Fruit fly (Drosophila melanogaster) whole organism, prepupa: ENCODE data around the gene EMC5.
A peak's percentile ranks its signal among the peaks of the same experiment; 100 is the strongest.

Experiments used
- Blimp-1 ChIP-seq: fragments of 200-800 bp; sonication (Bioruptor generic); optimal IDR thresholded peaks from 3 replicates; lab custom pipeline; 2017; ENCODE audit warnings: missing biosample characterization, missing genetic modification characterization, mild to moderate bottlenecking, moderate library complexity, missing genetic modification reagents
- CG10631 ChIP-seq: fragments of 200-800 bp; sonication (Bioruptor generic); optimal IDR thresholded peaks from 2 replicates; lab custom pipeline; 2016; ENCODE audit warnings: missing biosample characterization, missing genetic modification characterization
- CG10669 ChIP-seq: fragments of 200-800 bp; sonication (Bioruptor generic); optimal IDR thresholded peaks from 3 replicates; lab custom pipeline; 2018; ENCODE audit warnings: missing biosample characterization, mild to moderate bottlenecking, missing genetic modification characterization, moderate library complexity
- CG11294 ChIP-seq: fragments of 200-800 bp; sonication (Bioruptor generic); IDR thresholded peaks from 2 replicates; pipeline ENCODE4 v1.3.6; 2022; ENCODE audit warnings: missing biosample characterization, missing genetic modification characterization
- CG11762 ChIP-seq: fragments of 200-800 bp; sonication (Bioruptor generic); optimal IDR thresholded peaks from 3 replicates; lab custom pipeline; 2016; ENCODE audit warnings: missing biosample characterization, missing genetic modification characterization; ENCODE audit not compliant: insufficient read depth
- CG11902 ChIP-seq: fragments of 200-800 bp; sonication (Bioruptor generic); optimal IDR thresholded peaks from 3 replicates; lab custom pipeline; 2016; ENCODE audit warnings: missing biosample characterization, missing genetic modification characterization
- CG15336 ChIP-seq: fragments of 200-800 bp; sonication (Bioruptor generic); IDR thresholded peaks from 2 replicates; pipeline ENCODE4 v1.3.6; 2022; ENCODE audit warnings: missing biosample characterization, missing genetic modification characterization
- CG1621 ChIP-seq: fragments of 200-800 bp; sonication (Bioruptor generic); optimal IDR thresholded peaks from 3 replicates; lab custom pipeline; 2018; ENCODE audit warnings: missing biosample characterization, mild to moderate bottlenecking, missing genetic modification characterization
- CG16779 ChIP-seq: fragments of 200-800 bp; sonication (Bioruptor generic); optimal IDR thresholded peaks from 3 replicates; lab custom pipeline; 2017; ENCODE audit warnings: missing biosample characterization, mild to moderate bottlenecking, missing genetic modification characterization
- CG3032 ChIP-seq: fragments of 200-800 bp; optimal IDR thresholded peaks from 2 replicates; lab custom pipeline; 2019; ENCODE audit warnings: missing biosample characterization, mild to moderate bottlenecking, missing genetic modification characterization, moderate library complexity
- CG32006 ChIP-seq: fragments of 200-800 bp; sonication (Bioruptor generic); optimal IDR thresholded peaks from 3 replicates; lab custom pipeline; 2017; ENCODE audit warnings: missing biosample characterization, mild to moderate bottlenecking, missing genetic modification characterization
- CG34406 ChIP-seq: fragments of 200-800 bp; sonication (Bioruptor generic); optimal IDR thresholded peaks from 3 replicates; lab custom pipeline; 2016; ENCODE audit warnings: missing biosample characterization, missing genetic modification characterization
- CG4318 ChIP-seq: fragments of 200-800 bp; sonication (Bioruptor generic); optimal IDR thresholded peaks from 3 replicates; lab custom pipeline; 2017; ENCODE audit warnings: missing biosample characterization, mild to moderate bottlenecking, missing genetic modification characterization
- CG6163 ChIP-seq: fragments of 200-800 bp; sonication (Bioruptor generic); IDR thresholded peaks from 3 replicates; pipeline ENCODE4 v1.3.6; 2022; ENCODE audit warnings: missing biosample characterization, missing genetic modification characterization
- CG6276 ChIP-seq: fragments of 200-800 bp; sonication (Bioruptor generic); optimal IDR thresholded peaks from 2 replicates; lab custom pipeline; 2017; ENCODE audit warnings: missing biosample characterization, mild to moderate bottlenecking, missing genetic modification characterization
- CG6792 ChIP-seq: fragments of 200-800 bp; sonication (Bioruptor generic); optimal IDR thresholded peaks from 3 replicates; lab custom pipeline; 2016; ENCODE audit warnings: missing biosample characterization, missing genetic modification characterization
- CG6808 ChIP-seq: fragments of 200-800 bp; sonication (Bioruptor generic); optimal IDR thresholded peaks from 3 replicates; lab custom pipeline; 2017; ENCODE audit warnings: missing biosample characterization, missing genetic modification characterization, mild to moderate bottlenecking, moderate library complexity, missing genetic modification reagents
- CG7368 ChIP-seq: fragments of 200-800 bp; sonication (Bioruptor generic); optimal IDR thresholded peaks from 3 replicates; lab custom pipeline; 2016; ENCODE audit warnings: missing biosample characterization, missing genetic modification characterization
- CG8119 ChIP-seq: fragments of 200-800 bp; sonication (Bioruptor generic); IDR thresholded peaks from 3 replicates; pipeline ENCODE4 v1.3.6; 2022; ENCODE audit warnings: missing biosample characterization, missing genetic modification characterization
- CG8319 ChIP-seq: fragments of 200-800 bp; sonication (Bioruptor generic); optimal IDR thresholded peaks from 3 replicates; lab custom pipeline; 2016; ENCODE audit warnings: missing biosample characterization, missing genetic modification characterization
- CG8632 ChIP-seq: fragments of 200-800 bp; sonication (Bioruptor generic); optimal IDR thresholded peaks from 3 replicates; lab custom pipeline; 2016; ENCODE audit warnings: missing biosample characterization, missing genetic modification characterization
- CG9139 ChIP-seq: fragments of 200-800 bp; sonication (Bioruptor generic); optimal IDR thresholded peaks from 3 replicates; lab custom pipeline; 2017; ENCODE audit warnings: missing biosample characterization, mild to moderate bottlenecking, missing genetic modification characterization
- Eip75B ChIP-seq: fragments of 200-800 bp; sonication (Bioruptor generic); optimal IDR thresholded peaks from 3 replicates; lab custom pipeline; 2016; ENCODE audit warnings: missing biosample characterization, missing genetic modification characterization
- Eip78C ChIP-seq: fragments of 200-800 bp; sonication (Bioruptor generic); peaks from one replicate; lab custom pipeline; 2016; ENCODE audit warnings: missing biosample characterization, missing genetic modification characterization
- Eip93F ChIP-seq: fragments of 200-800 bp; sonication (Bioruptor generic); optimal IDR thresholded peaks from 2 replicates; lab custom pipeline; 2016; ENCODE audit warnings: missing biosample characterization, mild to moderate bottlenecking, missing genetic modification characterization
- Ets21C ChIP-seq: fragments of 200-800 bp; sonication (Bioruptor generic); optimal IDR thresholded peaks from 3 replicates; lab custom pipeline; 2016; ENCODE audit warnings: missing biosample characterization, missing genetic modification characterization
- Ets96B ChIP-seq: fragments of 200-800 bp; optimal IDR thresholded peaks from 2 replicates; lab custom pipeline; 2019; ENCODE audit warnings: missing biosample characterization, mild to moderate bottlenecking, missing genetic modification characterization, moderate library complexity
- Hr38 ChIP-seq: sonication (Bioruptor generic); optimal IDR thresholded peaks from 2 replicates; lab custom pipeline; 2016; ENCODE audit warnings: missing biosample characterization, missing genetic modification characterization
- Hr39 ChIP-seq: fragments of 200-800 bp; sonication (Bioruptor generic); optimal IDR thresholded peaks from 2 replicates; lab custom pipeline; 2016; ENCODE audit warnings: missing biosample characterization, missing genetic modification characterization
- Hr4 ChIP-seq: fragments of 200-800 bp; sonication (Bioruptor generic); optimal IDR thresholded peaks from 3 replicates; lab custom pipeline; 2016; ENCODE audit warnings: missing biosample characterization, missing genetic modification characterization
- Lpt ChIP-seq: fragments of 200-800 bp; sonication (Bioruptor generic); optimal IDR thresholded peaks from 3 replicates; lab custom pipeline; 2016; ENCODE audit warnings: missing biosample characterization, missing genetic modification characterization
- Met ChIP-seq: fragments of 200-800 bp; sonication (Bioruptor generic); optimal IDR thresholded peaks from 3 replicates; lab custom pipeline; 2016; ENCODE audit warnings: missing biosample characterization, missing genetic modification characterization
- OdsH ChIP-seq: fragments of 200-800 bp; sonication (Bioruptor generic); optimal IDR thresholded peaks from 3 replicates; lab custom pipeline; 2016; ENCODE audit warnings: missing biosample characterization, missing genetic modification characterization
- Smox ChIP-seq: fragments of 200-800 bp; sonication (Bioruptor generic); optimal IDR thresholded peaks from 3 replicates; lab custom pipeline; 2016; ENCODE audit warnings: missing biosample characterization, missing genetic modification characterization
- Sox102F ChIP-seq: fragments of 200-800 bp; sonication (Bioruptor generic); optimal IDR thresholded peaks from 2 replicates; lab custom pipeline; 2016; ENCODE audit warnings: missing biosample characterization, mild to moderate bottlenecking, missing genetic modification characterization
- Sox14 ChIP-seq: fragments of 200-800 bp; sonication (Bioruptor generic); optimal IDR thresholded peaks from 3 replicates; lab custom pipeline; 2016; ENCODE audit warnings: missing biosample characterization, missing genetic modification characterization
- Sox15 ChIP-seq: fragments of 200-800 bp; sonication (Bioruptor generic); optimal IDR thresholded peaks from 3 replicates; lab custom pipeline; 2016; ENCODE audit warnings: missing biosample characterization, missing genetic modification characterization
- achi ChIP-seq: fragments of 200-800 bp; sonication (Bioruptor generic); optimal IDR thresholded peaks from 3 replicates; lab custom pipeline; 2016; ENCODE audit warnings: missing biosample characterization, missing genetic modification characterization
- acj6 ChIP-seq: fragments of 200-800 bp; sonication (Bioruptor generic); optimal IDR thresholded peaks from 3 replicates; lab custom pipeline; 2016; ENCODE audit warnings: missing biosample characterization, missing genetic modification characterization
- dac ChIP-seq: fragments of 200-800 bp; sonication (Bioruptor generic); optimal IDR thresholded peaks from 2 replicates; lab custom pipeline; 2017; ENCODE audit warnings: missing biosample characterization, mild to moderate bottlenecking, missing genetic modification characterization
- eg ChIP-seq: fragments of 200-800 bp; sonication (Bioruptor generic); IDR thresholded peaks from 3 replicates; pipeline ENCODE4 v1.3.6; 2022; ENCODE audit warnings: missing biosample characterization, missing genetic modification characterization
- esn ChIP-seq: fragments of 200-800 bp; sonication (Bioruptor generic); optimal IDR thresholded peaks from 2 replicates; lab custom pipeline; 2016; ENCODE audit warnings: missing biosample characterization, mild to moderate bottlenecking, missing genetic modification characterization, moderate library complexity
- fd59A ChIP-seq: fragments of 200-800 bp; sonication (Bioruptor generic); optimal IDR thresholded peaks from 2 replicates; lab custom pipeline; 2017; ENCODE audit warnings: missing biosample characterization, mild to moderate bottlenecking, missing genetic modification characterization, missing genetic modification reagents
- fkh ChIP-seq: fragments of 200-800 bp; sonication (Bioruptor generic); optimal IDR thresholded peaks from 3 replicates; lab custom pipeline; 2017; ENCODE audit warnings: missing biosample characterization, mild to moderate bottlenecking, missing genetic modification characterization, moderate library complexity
- lz ChIP-seq: fragments of 200-800 bp; sonication (Bioruptor generic); optimal IDR thresholded peaks from 3 replicates; lab custom pipeline; 2016; ENCODE audit warnings: missing biosample characterization, missing genetic modification characterization
- net ChIP-seq: fragments of 200-800 bp; sonication (Bioruptor generic); optimal IDR thresholded peaks from 3 replicates; lab custom pipeline; 2016; ENCODE audit warnings: missing biosample characterization, missing genetic modification characterization
- pdm3 ChIP-seq: fragments of 200-800 bp; sonication (Bioruptor generic); optimal IDR thresholded peaks from 3 replicates; lab custom pipeline; 2016; ENCODE audit warnings: missing biosample characterization, missing genetic modification characterization
- spab ChIP-seq: fragments of 200-800 bp; sonication (Bioruptor generic); optimal IDR thresholded peaks from 2 replicates; lab custom pipeline; 2017; ENCODE audit warnings: missing biosample characterization, mild to moderate bottlenecking, missing genetic modification characterization, missing genetic modification reagents
- ss ChIP-seq, 2 experiments: fragments of 200-800 bp; sonication (Bioruptor generic); optimal IDR thresholded peaks; 2 replicates in 1 of 2; 3 replicates in 1 of 2; lab custom pipeline; 2017 to 2018; ENCODE audit warnings: mild to moderate bottlenecking in 2 of 2, missing biosample characterization in 2 of 2, missing genetic modification characterization in 2 of 2, moderate library complexity in 1 of 2
- svp ChIP-seq: fragments of 200-800 bp; sonication (Bioruptor generic); peaks from one replicate; lab custom pipeline; 2016; ENCODE audit warnings: missing biosample characterization, missing genetic modification characterization
- vri ChIP-seq: fragments of 200-800 bp; sonication (Bioruptor generic); optimal IDR thresholded peaks from 3 replicates; lab custom pipeline; 2016; ENCODE audit warnings: missing biosample characterization, mild to moderate bottlenecking, missing genetic modification characterization

EMC5 gene

DNA sequence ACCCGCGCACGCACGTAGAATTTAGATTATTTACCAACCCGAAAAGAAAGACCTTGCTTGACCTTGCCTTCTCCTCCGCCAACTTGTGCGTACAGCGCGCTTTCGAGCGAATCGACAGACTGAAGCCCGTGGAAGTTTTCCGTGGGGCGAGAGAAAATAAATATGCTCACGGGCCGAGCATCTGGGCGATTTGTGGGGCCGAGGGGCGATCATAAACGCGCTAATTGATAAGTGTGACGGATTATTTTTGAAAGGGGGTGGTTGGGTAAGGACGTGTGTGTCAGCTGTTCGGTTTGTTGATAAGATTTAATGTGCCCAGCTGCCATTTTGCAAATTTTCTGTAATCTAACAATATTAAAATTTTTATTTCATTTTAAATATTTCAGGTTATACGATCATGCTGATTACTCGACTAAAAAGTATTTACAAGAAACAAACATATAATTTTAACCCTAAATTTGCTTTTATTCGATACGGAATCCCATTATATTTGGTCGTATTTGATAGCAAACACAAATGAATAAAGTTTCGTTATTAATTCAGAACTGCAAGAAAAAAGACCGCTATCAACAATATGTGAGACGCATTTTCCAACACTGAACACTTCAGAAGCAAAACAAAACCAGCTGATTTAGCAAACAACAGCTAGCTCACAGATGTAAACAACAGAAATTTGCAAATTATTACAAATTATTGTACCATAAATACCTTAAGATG is 13.3 kb upstream of the EMC5 start, which contains the start of the genes L2HGDH and CG10431:
Gene L2HGDH (minus strand): TSS at position 386 of the 717 bp plus-strand sequence.
Gene CG10431 (plus strand): TSS at position 648 of the 717 bp plus-strand sequence.
- TF ChIP-seq fkh = peak; percentile 89
- TF ChIP-seq Sox102F (GFP tag; lab: Kevin White, UChicago) = no peak
- peak; percentile 70 for TF ChIP-seq lz
- TF ChIP-seq Eip93F (GFP tag; lab: Kevin White, UChicago) = peak; percentile 30
- TF ChIP-seq Sox14 (GFP tag; lab: Kevin White, UChicago) = peak; percentile 65
- no peak for TF ChIP-seq CG1621
- no peak for TF ChIP-seq CG8632 (GFP tag; lab: Kevin White, UChicago)
- TF ChIP-seq CG3032 (tag; lab: Kevin White, UChicago) = peak; percentile 69
- peak; percentile 77 for TF ChIP-seq esn (GFP tag; lab: Kevin White, UChicago)
- TF ChIP-seq dac = no peak
- TF ChIP-seq vri (GFP tag; lab: Kevin White, UChicago) = peak; percentile 58
- no peak for TF ChIP-seq CG4318
- TF ChIP-seq Eip75B (GFP tag; lab: Kevin White, UChicago) = no peak
- TF ChIP-seq CG11902 (GFP tag; lab: Kevin White, UChicago) = no peak
- TF ChIP-seq Lpt = peak; percentile 49
- TF ChIP-seq OdsH = no peak
- peak; percentile 69 for TF ChIP-seq acj6
- TF ChIP-seq CG34406 = no peak
- no peak for TF ChIP-seq CG16779 (tag; lab: Kevin White, UChicago)
- TF ChIP-seq CG9139 (GFP tag; lab: Kevin White, UChicago) = no peak
- no peak for TF ChIP-seq CG32006 (GFP tag; lab: Kevin White, UChicago)
- peak; percentile 61 for TF ChIP-seq CG6792 (GFP tag; lab: Kevin White, UChicago)
- peak; percentile 34; the same call in 1 of the 2 replicates for TF ChIP-seq CG15336
- peak; percentile 46 for TF ChIP-seq CG10669 (GFP tag; lab: Kevin White, UChicago)
- TF ChIP-seq CG11762 (GFP tag; lab: Kevin White, UChicago) = peak; percentile 23
- TF ChIP-seq Blimp-1 (GFP tag; lab: Kevin White, UChicago) = no peak
- TF ChIP-seq CG6808 (GFP tag; lab: Kevin White, UChicago) = no peak
- TF ChIP-seq CG10631 (GFP tag; lab: Kevin White, UChicago) = peak; percentile 83
- peak; percentile 29 for TF ChIP-seq Sox15 (GFP tag; lab: Kevin White, UChicago)
- TF ChIP-seq CG7368 = peak; percentile 25
- TF ChIP-seq fd59A (GFP tag; lab: Kevin White, UChicago) = peak; percentile 43
- no peak for TF ChIP-seq Hr4 (GFP tag; lab: Kevin White, UChicago)
- TF ChIP-seq CG6163 (GFP tag; lab: Robert Waterston, UW) = 0 out of 3 replicates have a peak, but pooled peaks have one; percentile 22
- TF ChIP-seq pdm3 (GFP tag; lab: Kevin White, UChicago) = no peak
- peak in 1 of 2 experiments; percentile 56 for TF ChIP-seq ss (GFP tag; optimal IDR thresholded peaks at IDR 0.05; lab: Kevin White, UChicago)
- peak; percentile 55 for TF ChIP-seq Ets21C
- TF ChIP-seq CG6276 (GFP tag; lab: Kevin White, UChicago) = no peak
- TF ChIP-seq spab (GFP tag; lab: Kevin White, UChicago) = no peak
- peak; percentile 52 for TF ChIP-seq Ets96B (tag; lab: Kevin White, UChicago)
- peak; percentile 58 for TF ChIP-seq CG8319 (GFP tag; lab: Kevin White, UChicago)
- peak; percentile 34 for TF ChIP-seq Hr39 (GFP tag; lab: Kevin White, UChicago)
- TF ChIP-seq Hr38 (GFP tag; lab: Kevin White, UChicago) = no peak
- TF ChIP-seq Eip78C (GFP tag; lab: Kevin White, UChicago) = peak; percentile 92
- TF ChIP-seq net (GFP tag; lab: Kevin White, UChicago) = no peak
- no peak for TF ChIP-seq Smox (GFP tag; lab: Kevin White, UChicago)
- no peak for TF ChIP-seq CG8119 (GFP tag; lab: Robert Waterston, UW)
- TF ChIP-seq achi = peak; percentile 72
- no peak for TF ChIP-seq CG11294 (GFP tag; lab: Robert Waterston, UW)
- peak; percentile 97 for TF ChIP-seq svp
- peak; percentile 70 for TF ChIP-seq Met
- TF ChIP-seq eg (GFP tag; lab: Robert Waterston, UW) = peak; percentile 74
